Fruit fly (Drosophila melanogaster): ENCODE data around the gene bgm.

- no peak for TF ChIP-seq pfk (GFP tag; optimal IDR thresholded peaks at IDR 0.05)
- no peak for TF ChIP-seq HLH3B (GFP tag; IDR thresholded peaks at IDR 0.05)
- no peak for TF ChIP-seq Rx (GFP tag; IDR thresholded peaks at IDR 0.05)
- no peak for TF ChIP-seq CG2889 (GFP tag; IDR thresholded peaks at IDR 0.05)
- TF ChIP-seq E2f2 (GFP tag; IDR thresholded peaks at IDR 0.05), result no peak
- no peak for TF ChIP-seq CG9817 (tag; optimal IDR thresholded peaks at IDR 0.05)
- no peak for TF ChIP-seq sob (GFP tag; IDR thresholded peaks at IDR 0.05)
- no peak for TF ChIP-seq CG4730 (GFP tag; IDR thresholded peaks at IDR 0.05)
- no peak for TF ChIP-seq CG18619 (GFP tag; optimal IDR thresholded peaks at IDR 0.05)
- no peak for TF ChIP-seq Abd-B (GFP tag; optimal IDR thresholded peaks at IDR 0.05)
These were observed 14.0 kb downstream of the bgm start, which contains the start of gene hll for dm6 chr2L:14026778-14027177.

All from whole organism, embryonic.